Worm (Caenorhabditis elegans): Measurements from ENCODE around the gene nfyc-1.
A peak's percentile ranks its signal among the peaks of the same experiment; 100 is the strongest.

The nfyc-1 gene

DNA sequence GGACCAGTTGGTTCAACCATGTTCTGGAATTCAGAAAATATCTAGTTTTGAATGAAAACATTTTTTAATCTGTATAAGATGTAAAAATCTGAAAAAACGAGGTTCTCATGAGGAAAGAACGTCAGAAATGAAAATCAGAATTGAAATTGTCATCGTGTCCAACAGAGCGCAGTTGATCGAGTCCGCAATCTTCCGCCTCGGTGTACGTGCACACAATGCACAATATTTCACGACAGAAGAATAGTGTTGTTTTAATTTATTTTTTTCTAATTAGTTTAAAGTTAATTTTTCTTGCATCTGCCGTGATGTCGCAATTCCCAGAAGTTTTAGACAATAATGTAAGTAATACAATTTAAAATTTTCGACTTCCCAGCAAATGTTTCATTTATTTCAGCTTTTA, at the start of gene nfyc-1:
Gene nfyc-1, plus strand, starts transcription at position 268 of the 400 bp plus-strand sequence.
- TF ChIP-seq him-1 (tag; optimal IDR thresholded peaks at IDR 0.05) = no peak
- no peak for TF ChIP-seq F52B5.7 (tag; optimal IDR thresholded peaks at IDR 0.05)
- TF ChIP-seq madf-10 (tag; optimal IDR thresholded peaks at IDR 0.05) = no peak
- no peak for TF ChIP-seq gei-17 (GFP tag; optimal IDR thresholded peaks at IDR 0.05)
- peak; percentile 27 for TF ChIP-seq efl-1 (GFP tag; optimal IDR thresholded peaks at IDR 0.05)
- TF ChIP-seq lir-1 (GFP tag; conservative IDR thresholded peaks at IDR 0.05) = no peak
- TF ChIP-seq aptf-3 (GFP tag; IDR thresholded peaks at IDR 0.05) = no peak
- TF ChIP-seq dpl-1 (GFP tag; optimal IDR thresholded peaks at IDR 0.05) = peak; percentile 17
- no peak for TF ChIP-seq Y95B8A.8 (GFP tag; IDR thresholded peaks at IDR 0.05)
- no peak for TF ChIP-seq nhr-90 (tag; optimal IDR thresholded peaks at IDR 0.05)
- no peak for TF ChIP-seq ceh-79 (tag; optimal IDR thresholded peaks at IDR 0.05)
- no peak for TF ChIP-seq ztf-18 (tag; optimal IDR thresholded peaks at IDR 0.05)
- TF ChIP-seq rcor-1 (GFP tag; IDR thresholded peaks at IDR 0.05) = peak; percentile 41; the same call in 1 of the 2 replicates
- TF ChIP-seq ceh-27 (GFP tag; optimal IDR thresholded peaks at IDR 0.05) = peak; percentile 7
- no peak for TF ChIP-seq lag-1 (GFP tag; IDR thresholded peaks at IDR 0.05)
- no peak for TF ChIP-seq tlf-1 (GFP tag; optimal IDR thresholded peaks at IDR 0.05)
- TF ChIP-seq fkh-3 (tag; optimal IDR thresholded peaks at IDR 0.05) = no peak
- TF ChIP-seq snpc-1.1 (tag; optimal IDR thresholded peaks at IDR 0.05; ENCODE audit: insufficient read depth) = no peak
- TF ChIP-seq unc-130 (GFP tag; optimal IDR thresholded peaks at IDR 0.05) = no peak
- TF ChIP-seq lin-26 (GFP tag; IDR thresholded peaks at IDR 0.05) = no peak
- no peak for TF ChIP-seq sptf-2 (GFP tag; optimal IDR thresholded peaks at IDR 0.05)
- peak in 1 of 2 experiments; percentile 19 for TF ChIP-seq let-607 (tag; optimal IDR thresholded peaks at IDR 0.05)
- TF ChIP-seq nhr-120 (GFP tag; IDR thresholded peaks at IDR 0.05) = no peak
- peak; percentile 26 for TF ChIP-seq ZK185.1 (tag; optimal IDR thresholded peaks at IDR 0.05; ENCODE audit: poor library complexity, severe bottlenecking)
- no peak for TF ChIP-seq xnd-1 (tag; optimal IDR thresholded peaks at IDR 0.05)
- TF ChIP-seq attf-6 (GFP tag; IDR thresholded peaks at IDR 0.05) = no peak
- TF ChIP-seq mcd-1 (GFP tag; IDR thresholded peaks at IDR 0.05) = peak; percentile 81
- no peak for TF ChIP-seq sdz-38 (tag; optimal IDR thresholded peaks at IDR 0.05)
- no peak for TF ChIP-seq cebp-1 (GFP tag; IDR thresholded peaks at IDR 0.05)
- TF ChIP-seq cebp-1 (tag; optimal IDR thresholded peaks at IDR 0.05) = peak; percentile 10
- peak; percentile 44; the same call in 1 of the 2 replicates for TF ChIP-seq madf-6 (GFP tag; IDR thresholded peaks at IDR 0.05)
- TF ChIP-seq ztf-28 (GFP tag; IDR thresholded peaks at IDR 0.05) = no peak
- no peak for TF ChIP-seq B0261.1 (tag; optimal IDR thresholded peaks at IDR 0.05)
- peak; percentile 66 for TF ChIP-seq D2030.7 (GFP tag; IDR thresholded peaks at IDR 0.05)
- TF ChIP-seq ztf-6 (GFP tag; IDR thresholded peaks at IDR 0.05) = no peak
- no peak for TF ChIP-seq snpc-3.4 (tag; optimal IDR thresholded peaks at IDR 0.05)
- no peak for TF ChIP-seq attf-3 (GFP tag; conservative IDR thresholded peaks at IDR 0.05)
- no peak for TF ChIP-seq B0035.1 (tag; optimal IDR thresholded peaks at IDR 0.05)
- no peak for TF ChIP-seq aptf-2 (GFP tag; conservative IDR thresholded peaks at IDR 0.05)
- TF ChIP-seq F57C9.4 (tag; optimal IDR thresholded peaks at IDR 0.05) = no peak
- no peak for TF ChIP-seq madf-8 (GFP tag; conservative IDR thresholded peaks at IDR 0.05)
- TF ChIP-seq snpc-4 (GFP tag; optimal IDR thresholded peaks at IDR 0.05) = no peak
- peak in 2 of 4 experiments; percentile 4 to 37 for TF ChIP-seq snpc-4 (tag; optimal IDR thresholded peaks at IDR 0.05)
- TF ChIP-seq ceh-100 (GFP tag; IDR thresholded peaks at IDR 0.05) = no peak
- no peak for TF ChIP-seq hmg-1.2 (GFP tag; IDR thresholded peaks at IDR 0.05)
- peak in 1 of 3 experiments; percentile 57 for TF ChIP-seq lin-35 (GFP tag; optimal IDR thresholded peaks at IDR 0.05)
- no peak for TF ChIP-seq unc-62 (GFP tag; optimal IDR thresholded peaks at IDR 0.05)
- no peak for TF ChIP-seq mxl-1 (tag; optimal IDR thresholded peaks at IDR 0.05)
- TF ChIP-seq lin-40 (tag; optimal IDR thresholded peaks at IDR 0.05) = peak; percentile 27
- TF ChIP-seq nhr-179 (tag; optimal IDR thresholded peaks at IDR 0.05) = no peak

Measured in whole organism, young adult.